Fruit fly (Drosophila melanogaster) whole organism, embryonic: ENCODE measurements around the gene EloB.

Experiments
- Aef1 ChIP-seq: fragments of 200-800 bp; sonication (Bioruptor generic); IDR thresholded peaks from 3 replicates; pipeline ENCODE4 v1.3.6; 2022; ENCODE audit warnings: missing biosample characterization, missing genetic modification characterization
- BEAF-32 ChIP-seq: fragments of 200-800 bp; sonication (Bioruptor generic); optimal IDR thresholded peaks from 3 replicates; lab custom pipeline; 2017; ENCODE audit warnings: missing biosample characterization, missing genetic modification characterization, mild to moderate bottlenecking, moderate library complexity, missing genetic modification reagents
- CG10366 ChIP-seq: fragments of 200-800 bp; sonication (Bioruptor generic); IDR thresholded peaks from 2 replicates; pipeline ENCODE4 v1.3.6; 2022; ENCODE audit warnings: missing biosample characterization, missing genetic modification characterization
- CG11504 ChIP-seq: fragments of 200-800 bp; sonication (Bioruptor generic); optimal IDR thresholded peaks from 3 replicates; lab custom pipeline; 2019; ENCODE audit warnings: missing biosample characterization, mild to moderate bottlenecking, missing genetic modification characterization, moderate library complexity
- CG11560 ChIP-seq: fragments of 200-800 bp; sonication (Bioruptor generic); IDR thresholded peaks from 3 replicates; pipeline ENCODE4 v1.3.6; 2022; ENCODE audit warnings: missing biosample characterization, missing genetic modification characterization
- CG12236 ChIP-seq: fragments of 200-800 bp; sonication (Bioruptor generic); optimal IDR thresholded peaks from 2 replicates; lab custom pipeline; 2016; ENCODE audit warnings: missing biosample characterization, missing genetic modification characterization
- CG1647 ChIP-seq: fragments of 200-800 bp; sonication (Bioruptor generic); optimal IDR thresholded peaks from 3 replicates; lab custom pipeline; 2016; ENCODE audit warnings: missing biosample characterization, missing genetic modification characterization
- CG17328 ChIP-seq: fragments of 200-800 bp; sonication (Bioruptor generic); IDR thresholded peaks from 2 replicates; pipeline ENCODE4 v1.3.6; 2022; ENCODE audit warnings: missing biosample characterization, missing genetic modification characterization
- CG17359 ChIP-seq: fragments of 200-800 bp; sonication (Bioruptor generic); optimal IDR thresholded peaks from 3 replicates; lab custom pipeline; 2018; ENCODE audit warnings: missing biosample characterization, mild to moderate bottlenecking, missing genetic modification characterization, moderate library complexity
- CG18262 ChIP-seq: fragments of 200-800 bp; optimal IDR thresholded peaks from 3 replicates; lab custom pipeline; 2019; ENCODE audit warnings: missing biosample characterization, mild to moderate bottlenecking, missing genetic modification characterization, moderate library complexity
- CG32772 ChIP-seq: fragments of 200-800 bp; sonication (Bioruptor generic); IDR thresholded peaks from 2 replicates; pipeline ENCODE4 v1.3.6; 2022; ENCODE audit warnings: missing biosample characterization, missing genetic modification characterization
- CG3407 ChIP-seq: fragments of 200-800 bp; sonication (Bioruptor generic); optimal IDR thresholded peaks from 2 replicates; lab custom pipeline; 2018; ENCODE audit warnings: missing biosample characterization, mild to moderate bottlenecking, missing genetic modification characterization
- CG3847 ChIP-seq: fragments of 200-800 bp; sonication (Bioruptor generic); IDR thresholded peaks from 2 replicates; pipeline ENCODE4 v1.3.6; 2022; ENCODE audit warnings: missing biosample characterization, missing genetic modification characterization
- CG4617 ChIP-seq: fragments of 200-800 bp; sonication (Bioruptor generic); optimal IDR thresholded peaks from 3 replicates; lab custom pipeline; 2016; ENCODE audit warnings: missing biosample characterization, missing genetic modification characterization, borderline replicate concordance
- CG6765 ChIP-seq: fragments of 200-800 bp; sonication (Bioruptor generic); optimal IDR thresholded peaks from 3 replicates; lab custom pipeline; 2017; ENCODE audit warnings: missing biosample characterization, mild to moderate bottlenecking, missing genetic modification characterization
- CG6813 ChIP-seq: fragments of 200-800 bp; sonication (Bioruptor generic); optimal IDR thresholded peaks from 2 replicates; lab custom pipeline; 2017; ENCODE audit warnings: missing biosample characterization, missing genetic modification characterization, mild to moderate bottlenecking, moderate library complexity, missing genetic modification reagents
- CG9437 ChIP-seq: fragments of 200-800 bp; sonication (Bioruptor generic); optimal IDR thresholded peaks from 2 replicates; lab custom pipeline; 2018; ENCODE audit warnings: missing biosample characterization, mild to moderate bottlenecking, missing genetic modification characterization
- CG9727 ChIP-seq: fragments of 200-800 bp; sonication (Bioruptor generic); optimal IDR thresholded peaks from 3 replicates; lab custom pipeline; 2017; ENCODE audit warnings: missing biosample characterization, mild to moderate bottlenecking, missing genetic modification characterization
- CG9932 ChIP-seq: fragments of 200-800 bp; sonication (Bioruptor generic); IDR thresholded peaks from 2 replicates; pipeline ENCODE4 v1.3.6; 2022; ENCODE audit warnings: missing biosample characterization, missing genetic modification characterization
- CrebB ChIP-seq: fragments of 200-800 bp; sonication (Bioruptor generic); optimal IDR thresholded peaks from 3 replicates; lab custom pipeline; 2018; ENCODE audit warnings: missing biosample characterization, mild to moderate bottlenecking, missing genetic modification characterization
- Doc3 ChIP-seq: fragments of 200-800 bp; sonication (Bioruptor generic); IDR thresholded peaks from 3 replicates; pipeline ENCODE4 v1.3.6; 2022; ENCODE audit warnings: missing biosample characterization, missing genetic modification characterization; ENCODE audit not compliant: partially characterized antibody
- E2f2 ChIP-seq: fragments of 200-800 bp; sonication (Bioruptor generic); IDR thresholded peaks from 2 replicates; pipeline ENCODE4 v1.3.6; 2022; ENCODE audit warnings: missing biosample characterization, missing genetic modification characterization
- Ets65A ChIP-seq: fragments of 200-800 bp; sonication (Bioruptor generic); peaks from one replicate; lab custom pipeline; 2016; ENCODE audit warnings: missing biosample characterization, missing genetic modification characterization
- HLH54F ChIP-seq: fragments of 200-800 bp; sonication (Bioruptor generic); optimal IDR thresholded peaks from 3 replicates; lab custom pipeline; 2016; ENCODE audit warnings: missing biosample characterization, missing genetic modification characterization
- Jarid2 ChIP-seq: fragments of 200-800 bp; sonication (Bioruptor generic); optimal IDR thresholded peaks from 3 replicates; lab custom pipeline; 2017; ENCODE audit warnings: mild to moderate bottlenecking, missing biosample characterization, missing genetic modification reagents, missing genetic modification characterization
- MESR4 ChIP-seq: fragments of 200-800 bp; sonication (Bioruptor generic); optimal IDR thresholded peaks from 2 replicates; lab custom pipeline; 2018; ENCODE audit warnings: missing biosample characterization, mild to moderate bottlenecking, missing genetic modification characterization, moderate library complexity
- MTF-1 ChIP-seq: fragments of 200-800 bp; sonication (Bioruptor generic); optimal IDR thresholded peaks from 2 replicates; lab custom pipeline; 2018; ENCODE audit warnings: missing biosample characterization, mild to moderate bottlenecking, missing genetic modification characterization, borderline replicate concordance
- Mrtf ChIP-seq: fragments of 200-800 bp; sonication (Bioruptor generic); IDR thresholded peaks from 3 replicates; pipeline ENCODE4 v1.3.6; 2022; ENCODE audit warnings: missing biosample characterization, missing genetic modification characterization
- NFAT ChIP-seq: fragments of 200-800 bp; sonication (Bioruptor generic); IDR thresholded peaks from 2 replicates; pipeline ENCODE4 v1.3.6; 2022; ENCODE audit warnings: missing biosample characterization, missing genetic modification characterization
- Nf-YB ChIP-seq: fragments of 200-800 bp; sonication (Bioruptor generic); optimal IDR thresholded peaks from 3 replicates; lab custom pipeline; 2019; ENCODE audit warnings: missing biosample characterization, mild to moderate bottlenecking, missing genetic modification characterization, moderate library complexity
- Oaz ChIP-seq: fragments of 200-800 bp; sonication (Bioruptor generic); IDR thresholded peaks from 2 replicates; pipeline ENCODE4 v1.3.6; 2022; ENCODE audit warnings: missing biosample characterization, missing genetic modification characterization
- Poxn ChIP-seq: fragments of 200-800 bp; sonication (Bioruptor generic); IDR thresholded peaks from 2 replicates; pipeline ENCODE4 v1.3.6; 2022; ENCODE audit warnings: missing biosample characterization, missing genetic modification characterization
- Sox102F ChIP-seq: fragments of 200-800 bp; sonication (Bioruptor generic); optimal IDR thresholded peaks from 2 replicates; lab custom pipeline; 2018; ENCODE audit warnings: missing biosample characterization, mild to moderate bottlenecking, missing genetic modification characterization, moderate library complexity
- TFAM ChIP-seq: fragments of 200-800 bp; sonication (Bioruptor generic); optimal IDR thresholded peaks from 2 replicates; lab custom pipeline; 2017; ENCODE audit warnings: missing biosample characterization, missing genetic modification characterization, inconsistent platforms
- ab ChIP-seq: fragments of 200-800 bp; sonication (Bioruptor generic); optimal IDR thresholded peaks from 2 replicates; lab custom pipeline; 2016; ENCODE audit warnings: missing biosample characterization, missing genetic modification characterization
- abd-A ChIP-seq: fragments of 200-800 bp; sonication (Bioruptor generic); optimal IDR thresholded peaks from 3 replicates; lab custom pipeline; 2019; ENCODE audit warnings: missing biosample characterization, mild to moderate bottlenecking, missing genetic modification characterization, moderate library complexity
- ac ChIP-seq: fragments of 200-800 bp; sonication (Bioruptor generic); optimal IDR thresholded peaks from 3 replicates; lab custom pipeline; 2017; ENCODE audit warnings: missing biosample characterization, mild to moderate bottlenecking, missing genetic modification characterization
- crp ChIP-seq, 2 experiments: fragments of 200-800 bp; sonication (Bioruptor generic); optimal IDR thresholded peaks; 2 replicates in 1 of 2; 3 replicates in 1 of 2; lab custom pipeline; 2017; ENCODE audit warnings: missing biosample characterization in 2 of 2, missing genetic modification characterization in 2 of 2, mild to moderate bottlenecking in 1 of 2, moderate library complexity in 1 of 2
- grau ChIP-seq: fragments of 200-800 bp; optimal IDR thresholded peaks from 3 replicates; lab custom pipeline; 2019; ENCODE audit warnings: missing biosample characterization, mild to moderate bottlenecking, missing genetic modification characterization, moderate library complexity
- ind ChIP-seq: fragments of 200-800 bp; sonication (Bioruptor generic); optimal IDR thresholded peaks from 3 replicates; lab custom pipeline; 2016; ENCODE audit warnings: missing biosample characterization, missing genetic modification characterization
- insv ChIP-seq, 2 experiments: fragments of 200-800 bp; sonication (Bioruptor generic); optimal IDR thresholded peaks; 3 replicates each; lab custom pipeline; 2016 to 2018; ENCODE audit warnings: missing biosample characterization in 2 of 2, missing genetic modification characterization in 2 of 2
- kah ChIP-seq: fragments of 200-800 bp; sonication (Bioruptor generic); optimal IDR thresholded peaks from 2 replicates; lab custom pipeline; 2018; ENCODE audit warnings: missing biosample characterization, mild to moderate bottlenecking, missing genetic modification characterization
- knrl ChIP-seq: fragments of 200-800 bp; sonication (Bioruptor generic); IDR thresholded peaks from 3 replicates; pipeline ENCODE4 v1.3.6; 2022; ENCODE audit warnings: missing biosample characterization, missing genetic modification characterization; ENCODE audit not compliant: partially characterized antibody
- lbe ChIP-seq: fragments of 200-800 bp; sonication (Bioruptor generic); optimal IDR thresholded peaks from 2 replicates; lab custom pipeline; 2016; ENCODE audit warnings: missing biosample characterization, mild to moderate bottlenecking, missing genetic modification characterization
- lov ChIP-seq, 2 experiments: fragments of 200-800 bp in 1 of 2; fragments of >200 bp in 1 of 2; sonication (Bioruptor generic) in 1 of 2; IDR thresholded peaks in 1 of 2; optimal IDR thresholded peaks in 1 of 2; 2 replicates in 1 of 2; 3 replicates in 1 of 2; pipeline versions ENCODE4 v1.3.6 to Lab custom; 2017 to 2022; ENCODE audit warnings: missing biosample characterization in 1 of 2, missing genetic modification characterization in 1 of 2
- peb ChIP-seq: fragments of 200-800 bp; sonication (Bioruptor generic); IDR thresholded peaks from 2 replicates; pipeline ENCODE4 v1.3.6; 2022; ENCODE audit warnings: missing biosample characterization, missing genetic modification characterization
- shn ChIP-seq: fragments of 200-800 bp; sonication (Bioruptor generic); optimal IDR thresholded peaks from 3 replicates; lab custom pipeline; 2016; ENCODE audit warnings: missing biosample characterization, missing genetic modification characterization

EloB gene

dm6 chr3R:20550632-20551486 is 28.8 kb downstream of the EloB start (continued):
- TF ChIP-seq lov (optimal IDR thresholded peaks at IDR 0.05; lab: Kevin White, UChicago) (no peak), lov (GFP tag; IDR thresholded peaks at IDR 0.05; lab: Robert Waterston, UW) (no peak), CG9727 (peak; percentile 55), NFAT (peak; percentile 11; the same call in 1 of the 2 replicates), MTF-1 (GFP tag; lab: Kevin White, UChicago) (peak; percentile 96), abd-A (tag; lab: Kevin White, UChicago) (peak; percentile 69), CG32772 (0 out of 2 replicates have a peak, but pooled peaks have one; percentile 30), kah (GFP tag; lab: Kevin White, UChicago) (peak; percentile 77), Mrtf (no peak), CG1647 (GFP tag; lab: Kevin White, UChicago) (peak; percentile 23), Oaz (GFP tag; lab: Robert Waterston, UW) (no peak), ab (GFP tag; lab: Kevin White, UChicago) (no peak), CG11504 (tag; lab: Kevin White, UChicago) (no peak), knrl (GFP tag; lab: Robert Waterston, UW) (peak; percentile 95), CG17328 (GFP tag; lab: Robert Waterston, UW) (peak; percentile 52; the same call in 1 of the 2 replicates), shn (GFP tag; lab: Kevin White, UChicago) (peak; percentile 42), peb (GFP tag; lab: Robert Waterston, UW) (no peak), CG12236 (GFP tag; lab: Kevin White, UChicago) (peak; percentile 84), MESR4 (GFP tag; lab: Kevin White, UChicago) (peak; percentile 54), Aef1 (GFP tag; lab: Robert Waterston, UW) (no peak), CG10366 (GFP tag; lab: Robert Waterston, UW) (no peak), Nf-YB (GFP tag; lab: Kevin White, UChicago) (peak; percentile 65), CG3407 (peak; percentile 91), CrebB (tag; lab: Kevin White, UChicago) (peak; percentile 91), lbe (GFP tag; lab: Kevin White, UChicago) (peak; percentile 62), CG3847 (no peak), CG6765 (GFP tag; lab: Kevin White, UChicago) (peak; percentile 77), Doc3 (peak; percentile 84), CG6813 (peak; percentile 96), CG18262 (tag; lab: Kevin White, UChicago) (no peak), grau (peak; percentile 33), E2f2 (GFP tag; lab: Robert Waterston, UW) (peak; percentile 65), ac (peak; percentile 92), Ets65A (GFP tag; lab: Kevin White, UChicago) (peak; percentile 84), CG9437 (GFP tag; lab: Kevin White, UChicago) (no peak), CG4617 (GFP tag; lab: Kevin White, UChicago) (peak; percentile 65), ind (GFP tag; lab: Kevin White, UChicago) (no peak), CG11560 (no peak), CG17359 (tag; lab: Kevin White, UChicago) (peak; percentile 73), insv (GFP tag; optimal IDR thresholded peaks at IDR 0.05; lab: Kevin White, UChicago) (peak; percentile 72 to 96), CG9932 (peak; percentile 55), crp (GFP tag; optimal IDR thresholded peaks at IDR 0.05; lab: Kevin White, UChicago) (peak in 1 of 2 experiments; percentile 46), HLH54F (GFP tag; lab: Kevin White, UChicago) (no peak), Jarid2 (GFP tag; lab: Kevin White, UChicago) (peak; percentile 93), Sox102F (peak; percentile 42), Poxn (GFP tag; lab: Robert Waterston, UW) (no peak), BEAF-32 (GFP tag; lab: Kevin White, UChicago) (peak; percentile 95), TFAM (GFP tag; lab: Kevin White, UChicago) (peak; percentile 55)
